Fruit fly (Drosophila melanogaster): ENCODE measurements around the gene ND-ASHI.

Gene ND-ASHI

dm6 chrX:6694979-6695388 lies 16.1 kb upstream of the ND-ASHI start, which contains the start of gene CG14442 (continued):
- TF ChIP-seq run (tag; optimal IDR thresholded peaks at IDR 0.05) = no peak
- no peak for TF ChIP-seq ro (GFP tag; IDR thresholded peaks at IDR 0.05)
- peak; percentile 51 for TF ChIP-seq CG13424 (tag; optimal IDR thresholded peaks at IDR 0.05)
- peak; percentile 9 for TF ChIP-seq bab2 (GFP tag; optimal IDR thresholded peaks at IDR 0.05)
- TF ChIP-seq Optix (GFP tag; IDR thresholded peaks at IDR 0.05) = no peak
- peak; percentile 22 for TF ChIP-seq tin (GFP tag; optimal IDR thresholded peaks at IDR 0.05)
- TF ChIP-seq grn (GFP tag; optimal IDR thresholded peaks at IDR 0.05) = no peak
- TF ChIP-seq Hmx (GFP tag; optimal IDR thresholded peaks at IDR 0.05) = no peak
- TF ChIP-seq Sry-δ (GFP tag; optimal IDR thresholded peaks at IDR 0.05) = peak; percentile 88
- no peak for TF ChIP-seq D (optimal IDR thresholded peaks at IDR 0.05)
- TF ChIP-seq D (GFP tag; optimal IDR thresholded peaks at IDR 0.05) = no peak
- TF ChIP-seq CG34422 (GFP tag; IDR thresholded peaks at IDR 0.05) = no peak
- no peak for TF ChIP-seq CG14667 (GFP tag; IDR thresholded peaks at IDR 0.05)
- no peak for TF ChIP-seq Usf (GFP tag; optimal IDR thresholded peaks at IDR 0.05)
- no peak for TF ChIP-seq hkb (optimal IDR thresholded peaks at IDR 0.05)
- TF ChIP-seq hkb (GFP tag; IDR thresholded peaks at IDR 0.05) = no peak
- TF ChIP-seq Ets97D (GFP tag; optimal IDR thresholded peaks at IDR 0.05) = peak; percentile 68
- TF ChIP-seq CG17385 (GFP tag; optimal IDR thresholded peaks at IDR 0.05) = no peak
- TF ChIP-seq Sox100B (GFP tag; optimal IDR thresholded peaks at IDR 0.05) = no peak
- TF ChIP-seq zen2 (GFP tag; IDR thresholded peaks at IDR 0.05; ENCODE audit: partially characterized antibody) = peak; percentile 91
- peak; percentile 91 for TF ChIP-seq bbx (GFP tag; IDR thresholded peaks at IDR 0.05; ENCODE audit: partially characterized antibody)
- no peak for TF ChIP-seq crol (GFP tag; IDR thresholded peaks at IDR 0.05)
- no peak for TF ChIP-seq CG10209 (GFP tag; optimal IDR thresholded peaks at IDR 0.05)
- no peak for TF ChIP-seq CG5953 (GFP tag; IDR thresholded peaks at IDR 0.05)
- TF ChIP-seq MBD-R2 (GFP tag; IDR thresholded peaks at IDR 0.05) = peak; percentile 8; the same call in 1 of the 2 replicates
- TF ChIP-seq onecut (GFP tag; IDR thresholded peaks at IDR 0.05) = no peak
- no peak for TF ChIP-seq Oaz (GFP tag; IDR thresholded peaks at IDR 0.05)
- no peak for TF ChIP-seq CG12236 (GFP tag; optimal IDR thresholded peaks at IDR 0.05)
- TF ChIP-seq CG12391 (tag; optimal IDR thresholded peaks at IDR 0.05) = peak; percentile 46
- TF ChIP-seq CG3995 (GFP tag; optimal IDR thresholded peaks at IDR 0.05) = peak; percentile 45
- TF ChIP-seq CG6254 (GFP tag; optimal IDR thresholded peaks at IDR 0.05) = no peak
- TF ChIP-seq dan (GFP tag; IDR thresholded peaks at IDR 0.05) = no peak
- peak; percentile 25 for TF ChIP-seq zfh2 (GFP tag; optimal IDR thresholded peaks at IDR 0.05)
- TF ChIP-seq fd102C (GFP tag; optimal IDR thresholded peaks at IDR 0.05) = no peak
- no peak for TF ChIP-seq gcm (GFP tag; optimal IDR thresholded peaks at IDR 0.05)
- TF ChIP-seq dm (GFP tag; optimal IDR thresholded peaks at IDR 0.05) = no peak
- TF ChIP-seq crp (GFP tag; optimal IDR thresholded peaks at IDR 0.05) = peak in 1 of 2 experiments; percentile 21
- TF ChIP-seq gce (GFP tag; IDR thresholded peaks at IDR 0.05) = no peak
- TF ChIP-seq Dbx (GFP tag; IDR thresholded peaks at IDR 0.05) = no peak
- TF ChIP-seq usp (GFP tag; optimal IDR thresholded peaks at IDR 0.05) = no peak
- TF ChIP-seq tap (tag; optimal IDR thresholded peaks at IDR 0.05) = no peak
- TF ChIP-seq Rfx (GFP tag; IDR thresholded peaks at IDR 0.05) = peak; percentile 51
- no peak for TF ChIP-seq CG8359 (GFP tag; optimal IDR thresholded peaks at IDR 0.05; ENCODE audit: borderline replicate concordance)
- TF ChIP-seq hth (optimal IDR thresholded peaks at IDR 0.05) = no peak
- no peak for TF ChIP-seq Lpt (GFP tag; optimal IDR thresholded peaks at IDR 0.05)
- peak; percentile 82 for TF ChIP-seq Med (GFP tag)
- TF ChIP-seq CG9932 (GFP tag; IDR thresholded peaks at IDR 0.05) = peak; percentile 72
- TF ChIP-seq Lim3 (GFP tag; IDR thresholded peaks at IDR 0.05) = no peak
- TF ChIP-seq schlank (tag; optimal IDR thresholded peaks at IDR 0.05) = no peak
- no peak for TF ChIP-seq vfl (GFP tag; optimal IDR thresholded peaks at IDR 0.05)
- no peak for TF ChIP-seq ac (GFP tag; optimal IDR thresholded peaks at IDR 0.05)
- TF ChIP-seq CG15696 (tag; optimal IDR thresholded peaks at IDR 0.05) = no peak
- TF ChIP-seq CG1233 (GFP tag; optimal IDR thresholded peaks at IDR 0.05) = no peak
- no peak for TF ChIP-seq CG4404 (GFP tag; IDR thresholded peaks at IDR 0.05)

All from whole organism, embryonic.